Fruit fly (Drosophila melanogaster): ENCODE measurements around the gene CG32201.

The CG32201 gene

dm6 chr3L:18605172-18605571 lies 4.2 kb upstream of the CG32201 start, which contains the start of gene CG18233:
Gene CG18233 (plus strand): TSS chr3L:18605472.
- no peak for TF ChIP-seq CG16813 (GFP tag; IDR thresholded peaks at IDR 0.05; ENCODE audit: partially characterized antibody)
- TF ChIP-seq gce (GFP tag; IDR thresholded peaks at IDR 0.05): no peak
- no peak for TF ChIP-seq Xrp1 (GFP tag; IDR thresholded peaks at IDR 0.05)

dm6 chr3L:18607162-18607561 lies 2.3 kb upstream of the CG32201 start, which contains the start of gene CG18231:
Gene CG18231 (plus strand): TSS chr3L:18607462.
- no peak for TF ChIP-seq HLH4C (GFP tag; IDR thresholded peaks at IDR 0.05; ENCODE audit: partially characterized antibody)
- no peak for TF ChIP-seq maf-S (GFP tag; optimal IDR thresholded peaks at IDR 0.05)
- no peak for TF ChIP-seq corto (GFP tag; optimal IDR thresholded peaks at IDR 0.05)
- no peak for TF ChIP-seq CG6854 (GFP tag; optimal IDR thresholded peaks at IDR 0.05)
- TF ChIP-seq Mad (GFP tag; optimal IDR thresholded peaks at IDR 0.05): no peak
- TF ChIP-seq ab (GFP tag; optimal IDR thresholded peaks at IDR 0.05): no peak
- TF ChIP-seq CG6272 (GFP tag; IDR thresholded peaks at IDR 0.05): no peak
- no peak for TF ChIP-seq seq (GFP tag; IDR thresholded peaks at IDR 0.05)
- no peak for TF ChIP-seq fd96Cb (tag; optimal IDR thresholded peaks at IDR 0.05)
- no peak for TF ChIP-seq sr (GFP tag; IDR thresholded peaks at IDR 0.05)
- TF ChIP-seq CG17385 (GFP tag; optimal IDR thresholded peaks at IDR 0.05): no peak
- TF ChIP-seq ERR (GFP tag; optimal IDR thresholded peaks at IDR 0.05): no peak
- no peak for TF ChIP-seq Pdp1 (GFP tag; optimal IDR thresholded peaks at IDR 0.05)

dm6 chr3L:18611600-18611999 lies 2.2 kb downstream of the CG32201 start, which contains the start of gene CG32199:
Gene CG32199 (plus strand): TSS chr3L:18611900.
- TF ChIP-seq Spps (tag; optimal IDR thresholded peaks at IDR 0.05): no peak
- TF ChIP-seq Sox102F (GFP tag; optimal IDR thresholded peaks at IDR 0.05): no peak
- TF ChIP-seq Nf-YB (GFP tag; optimal IDR thresholded peaks at IDR 0.05): no peak
- no peak for TF ChIP-seq peb (GFP tag; IDR thresholded peaks at IDR 0.05)
- no peak for TF ChIP-seq H15 (GFP tag; IDR thresholded peaks at IDR 0.05)
- no peak for TF ChIP-seq BtbVII (GFP tag; optimal IDR thresholded peaks at IDR 0.05)
- no peak for TF ChIP-seq CG15269 (tag; optimal IDR thresholded peaks at IDR 0.05)
- TF ChIP-seq CG8089 (GFP tag; optimal IDR thresholded peaks at IDR 0.05): no peak
- TF ChIP-seq CG16815 (GFP tag; optimal IDR thresholded peaks at IDR 0.05): no peak
- TF ChIP-seq shn (GFP tag; optimal IDR thresholded peaks at IDR 0.05): no peak
- no peak for TF ChIP-seq CG10147 (GFP tag; optimal IDR thresholded peaks at IDR 0.05)
- TF ChIP-seq Nf-YA (GFP tag; IDR thresholded peaks at IDR 0.05): no peak

dm6 chr3L:18617893-18618577 lies 8.6 kb downstream of the CG32201 start, which contains the start of the genes CG13380 and CG4174:
Gene CG13380 (minus strand): TSS chr3L:18617943.
Gene CG4174 (minus strand): TSS chr3L:18617943.
- TF ChIP-seq CG10321 (GFP tag; IDR thresholded peaks at IDR 0.05) (peak; percentile 97), pho (GFP tag; optimal IDR thresholded peaks at IDR 0.05) (no peak), GATAe (GFP tag; conservative IDR thresholded peaks at IDR 0.05) (no peak), CG3838 (GFP tag; optimal IDR thresholded peaks at IDR 0.05) (no peak), sens-2 (GFP tag; IDR thresholded peaks at IDR 0.05) (no peak), ems (GFP tag; optimal IDR thresholded peaks at IDR 0.05) (no peak), Ets97D (GFP tag; optimal IDR thresholded peaks at IDR 0.05) (peak; percentile 25), CG9797 (GFP tag; optimal IDR thresholded peaks at IDR 0.05) (no peak), eyg (GFP tag; optimal IDR thresholded peaks at IDR 0.05) (no peak), zfh1 (GFP tag; IDR thresholded peaks at IDR 0.05) (no peak), Six4 (GFP tag; optimal IDR thresholded peaks at IDR 0.05) (no peak), Asciz (GFP tag; optimal IDR thresholded peaks at IDR 0.05) (no peak), Stat92E (GFP tag; optimal IDR thresholded peaks at IDR 0.05) (no peak), zen (tag; optimal IDR thresholded peaks at IDR 0.05) (peak; percentile 90), lab (GFP tag; optimal IDR thresholded peaks at IDR 0.05) (no peak), Elba2 (GFP tag; optimal IDR thresholded peaks at IDR 0.05) (peak; percentile 96), Dp (GFP tag; optimal IDR thresholded peaks at IDR 0.05) (peak; percentile 5), br (optimal IDR thresholded peaks at IDR 0.05) (no peak), NK7.1 (GFP tag; optimal IDR thresholded peaks at IDR 0.05) (no peak), CG15269 (tag; optimal IDR thresholded peaks at IDR 0.05) (no peak)
